Fruit fly (Drosophila melanogaster): ENCODE results near the gene CG14855.

CG14855 gene

dm6 chr3R:14754360-14754759 lies 41.7 kb upstream of the CG14855 start, which contains the start of gene CG7362:
CG7362 (minus strand) TSS chr3R:14754460.
- TF ChIP-seq kay (GFP tag; ENCODE audit: borderline replicate concordance) (peak; percentile 87), bab1 (GFP tag; optimal IDR thresholded peaks at IDR 0.05) (no peak)

- TF ChIP-seq CG14711 (tag; optimal IDR thresholded peaks at IDR 0.05), result peak; percentile 73
- TF ChIP-seq tj (GFP tag; optimal IDR thresholded peaks at IDR 0.05), result peak; percentile 74
- TF ChIP-seq bab1 (GFP tag; optimal IDR thresholded peaks at IDR 0.05), result peak; percentile 92
- no peak for TF ChIP-seq CG1620 (GFP tag; optimal IDR thresholded peaks at IDR 0.05)
- TF ChIP-seq Hr96 (GFP tag; optimal IDR thresholded peaks at IDR 0.05), result no peak
- peak; percentile 50 for TF ChIP-seq CG12768 (GFP tag; optimal IDR thresholded peaks at IDR 0.05)
- peak; percentile 48 for TF ChIP-seq CG33017 (tag; optimal IDR thresholded peaks at IDR 0.05)
- TF ChIP-seq Clk (GFP tag; optimal IDR thresholded peaks at IDR 0.05), result no peak
- TF ChIP-seq CG5204 (GFP tag; optimal IDR thresholded peaks at IDR 0.05), result no peak
- TF ChIP-seq cic (GFP tag; optimal IDR thresholded peaks at IDR 0.05), result peak; percentile 47
- TF ChIP-seq pad (GFP tag; optimal IDR thresholded peaks at IDR 0.05), result peak; percentile 37
- TF ChIP-seq CG7101 (tag; optimal IDR thresholded peaks at IDR 0.05), result peak; percentile 59
- TF ChIP-seq Crg-1 (GFP tag; optimal IDR thresholded peaks at IDR 0.05), result no peak
These were observed 41.2 kb upstream of the CG14855 start for dm6 chr3R:14754806-14755488.

dm6 chr3R:14756040-14756439 lies 40.1 kb upstream of the CG14855 start:
- peak; percentile 40 for TF ChIP-seq cic (GFP tag; optimal IDR thresholded peaks at IDR 0.05)
- TF ChIP-seq Clk (GFP tag; optimal IDR thresholded peaks at IDR 0.05), result no peak

dm6 chr3R:14758331-14758730 lies 37.8 kb upstream of the CG14855 start:
- TF ChIP-seq CG14711 (tag; optimal IDR thresholded peaks at IDR 0.05) (no peak), Clk (GFP tag; optimal IDR thresholded peaks at IDR 0.05) (no peak), CG33017 (tag; optimal IDR thresholded peaks at IDR 0.05) (no peak), pad (GFP tag; optimal IDR thresholded peaks at IDR 0.05) (no peak), CG11617 (GFP tag; optimal IDR thresholded peaks at IDR 0.05) (no peak), bab1 (GFP tag; optimal IDR thresholded peaks at IDR 0.05) (no peak), CG5204 (GFP tag; optimal IDR thresholded peaks at IDR 0.05) (no peak), Mnt (GFP tag; optimal IDR thresholded peaks at IDR 0.05) (no peak)

dm6 chr3R:14761060-14761459 lies 35.0 kb upstream of the CG14855 start:
- TF ChIP-seq Crg-1 (GFP tag; optimal IDR thresholded peaks at IDR 0.05), result no peak
- TF ChIP-seq CG5204 (GFP tag; optimal IDR thresholded peaks at IDR 0.05), result no peak
- no peak for TF ChIP-seq Mnt (GFP tag; optimal IDR thresholded peaks at IDR 0.05)
- no peak for TF ChIP-seq cnc (optimal IDR thresholded peaks at IDR 0.05)
- no peak for TF ChIP-seq kay (GFP tag; ENCODE audit: borderline replicate concordance)
- no peak for TF ChIP-seq Hr96 (GFP tag; optimal IDR thresholded peaks at IDR 0.05)
- no peak for TF ChIP-seq Clk (GFP tag; optimal IDR thresholded peaks at IDR 0.05)
- TF ChIP-seq cic (GFP tag; optimal IDR thresholded peaks at IDR 0.05), result no peak
- TF ChIP-seq pad (GFP tag; optimal IDR thresholded peaks at IDR 0.05), result no peak
- TF ChIP-seq CG11617 (GFP tag; optimal IDR thresholded peaks at IDR 0.05), result no peak
- no peak for TF ChIP-seq CG1620 (GFP tag; optimal IDR thresholded peaks at IDR 0.05)
- no peak for TF ChIP-seq CG14711 (tag; optimal IDR thresholded peaks at IDR 0.05)
- TF ChIP-seq toe (GFP tag; optimal IDR thresholded peaks at IDR 0.05), result no peak
- TF ChIP-seq CG7045 (GFP tag; optimal IDR thresholded peaks at IDR 0.05), result no peak
- no peak for TF ChIP-seq CG12768 (GFP tag; optimal IDR thresholded peaks at IDR 0.05)

dm6 chr3R:14763487-14763886 lies 32.6 kb upstream of the CG14855 start:
- TF ChIP-seq CG7045 (GFP tag; optimal IDR thresholded peaks at IDR 0.05) (no peak), pad (GFP tag; optimal IDR thresholded peaks at IDR 0.05) (no peak), cnc (optimal IDR thresholded peaks at IDR 0.05) (no peak), tj (GFP tag; optimal IDR thresholded peaks at IDR 0.05) (no peak), CG5204 (GFP tag; optimal IDR thresholded peaks at IDR 0.05) (no peak), Hr96 (GFP tag; optimal IDR thresholded peaks at IDR 0.05) (no peak), CG11617 (GFP tag; optimal IDR thresholded peaks at IDR 0.05) (no peak), CG12768 (GFP tag; optimal IDR thresholded peaks at IDR 0.05) (no peak), toe (GFP tag; optimal IDR thresholded peaks at IDR 0.05) (no peak), CG33017 (tag; optimal IDR thresholded peaks at IDR 0.05) (no peak), CG7101 (tag; optimal IDR thresholded peaks at IDR 0.05) (no peak), kay (GFP tag; ENCODE audit: borderline replicate concordance) (no peak), CG14711 (tag; optimal IDR thresholded peaks at IDR 0.05) (no peak), Mnt (GFP tag; optimal IDR thresholded peaks at IDR 0.05) (no peak), bab1 (GFP tag; optimal IDR thresholded peaks at IDR 0.05) (no peak), Crg-1 (GFP tag; optimal IDR thresholded peaks at IDR 0.05) (no peak), cic (GFP tag; optimal IDR thresholded peaks at IDR 0.05) (no peak), ovo (GFP tag; optimal IDR thresholded peaks at IDR 0.05) (no peak)

dm6 chr3R:14764131-14764530 lies 32.0 kb upstream of the CG14855 start:
- TF ChIP-seq CG11617 (GFP tag; optimal IDR thresholded peaks at IDR 0.05) (no peak), Crg-1 (GFP tag; optimal IDR thresholded peaks at IDR 0.05) (no peak), ovo (GFP tag; optimal IDR thresholded peaks at IDR 0.05) (no peak), tj (GFP tag; optimal IDR thresholded peaks at IDR 0.05) (no peak), CG33017 (tag; optimal IDR thresholded peaks at IDR 0.05) (no peak), cic (GFP tag; optimal IDR thresholded peaks at IDR 0.05) (no peak), CG12768 (GFP tag; optimal IDR thresholded peaks at IDR 0.05) (no peak), CG14711 (tag; optimal IDR thresholded peaks at IDR 0.05) (no peak)
